Worm (Caenorhabditis elegans) whole organism, L1 larva: ENCODE measurements around the gene K02E7.4.
"Not testable (repeated sequence)": the region's sequence is repeated elsewhere in the genome, so short reads cannot be mapped to it uniquely, and the experiment has no call there.

Experiments used
- ama-1 ChIP-seq: fragments of 150-350 bp; optimal IDR thresholded peaks from 2 replicates; lab custom pipeline; 2014
- blmp-1 ChIP-seq: fragments of 150-350 bp; optimal IDR thresholded peaks from 2 replicates; lab custom pipeline; 2014; ENCODE audit warnings: missing biosample characterization, missing genetic modification characterization
- elt-2 ChIP-seq: sonication (generic microtip); optimal IDR thresholded peaks from 2 replicates; lab custom pipeline; 2016; ENCODE audit warnings: missing genetic modification characterization, mild to moderate bottlenecking, inconsistent platforms, missing compliant biosample characterization, missing genetic modification reagents
- lin-39 ChIP-seq: fragments of 150-350 bp; optimal IDR thresholded peaks from 2 replicates; lab custom pipeline; 2014; ENCODE audit warnings: missing biosample characterization, missing genetic modification reagents, missing genetic modification characterization
- mdl-1 ChIP-seq, 2 experiments: fragments of 150-350 bp; optimal IDR thresholded peaks; 2 replicates each; lab custom pipeline; 2014 to 2017; ENCODE audit warnings: missing biosample characterization in 2 of 2, missing genetic modification characterization in 2 of 2, inconsistent platforms in 1 of 2
- nhr-76 ChIP-seq: sonication (generic microtip); optimal IDR thresholded peaks from 2 replicates; lab custom pipeline; 2017; ENCODE audit warnings: missing biosample characterization, missing genetic modification characterization

- TF ChIP-seq blmp-1 (tag; lab: Kevin White, UChicago); elt-2 (tag; lab: Kevin White, UChicago); lin-39 (tag; lab: Kevin White, UChicago); ama-1 (lab: Kevin White, UChicago); mdl-1 (tag; optimal IDR thresholded peaks at IDR 0.05; lab: Kevin White, UChicago); nhr-76: not testable (repeated sequence)
These were observed 17.5 kb upstream of the K02E7.4 start, which contains the start of gene K02E7.7 for ce11 chrII:1054724-1055123.
